Worm (Caenorhabditis elegans): ENCODE measurements around the gene nhr-12.

- no peak for TF ChIP-seq W03F9.2 (tag; optimal IDR thresholded peaks at IDR 0.05)
- TF ChIP-seq dao-5 (tag; optimal IDR thresholded peaks at IDR 0.05) = no peak
Observed at ce11 chrV:10073793-10074192, 10.1 kb downstream of the nhr-12 start, which contains the start of gene F57A8.6.

Measured in whole organism, L4/young adult.